Fruit fly (Drosophila melanogaster): Measurements from ENCODE around the gene CG5342.

The CG5342 gene

DNA sequence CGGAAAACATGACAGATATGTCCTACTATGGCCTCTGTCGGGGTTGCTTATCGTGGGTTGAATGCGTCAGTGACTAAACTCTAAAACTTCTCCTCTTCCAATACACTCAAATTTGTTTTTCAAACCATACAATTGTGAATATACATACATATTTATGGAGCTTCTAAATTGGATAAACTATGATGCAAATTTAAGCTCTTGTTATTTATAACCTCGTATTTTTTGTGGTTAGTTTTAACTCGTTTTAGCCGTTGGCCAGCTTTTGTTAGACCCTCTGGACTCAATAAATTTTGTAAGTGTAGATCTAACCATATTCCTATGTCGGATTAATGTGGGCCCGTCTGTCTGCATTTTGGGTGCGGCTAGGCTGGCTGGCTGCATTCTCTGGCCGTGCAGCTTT lies 38.7 kb downstream of the CG5342 start (continued):
- no peak for TF ChIP-seq CG5180 (GFP tag; optimal IDR thresholded peaks at IDR 0.05)
- no peak for TF ChIP-seq pan (optimal IDR thresholded peaks at IDR 0.05)
- TF ChIP-seq pan (GFP tag; optimal IDR thresholded peaks at IDR 0.05 in 1 of 2, IDR thresholded peaks at IDR 0.05 in 1 of 2) = no peak
- TF ChIP-seq CG6791 (GFP tag; IDR thresholded peaks at IDR 0.05; ENCODE audit: partially characterized antibody) = no peak
- TF ChIP-seq HLHmδ (GFP tag; optimal IDR thresholded peaks at IDR 0.05) = no peak
- no peak for TF ChIP-seq Hr51 (GFP tag; optimal IDR thresholded peaks at IDR 0.05)
- TF ChIP-seq CG2889 (GFP tag; IDR thresholded peaks at IDR 0.05) = no peak
- no peak for TF ChIP-seq CG6765 (GFP tag; optimal IDR thresholded peaks at IDR 0.05)
- no peak for TF ChIP-seq CG4404 (GFP tag; IDR thresholded peaks at IDR 0.05)
- TF ChIP-seq CG17829 (tag; optimal IDR thresholded peaks at IDR 0.05) = peak; percentile 72
- no peak for TF ChIP-seq pros (GFP tag; optimal IDR thresholded peaks at IDR 0.05)
- TF ChIP-seq corto (GFP tag; optimal IDR thresholded peaks at IDR 0.05) = no peak
- TF ChIP-seq cwo (GFP tag; optimal IDR thresholded peaks at IDR 0.05) = no peak
- TF ChIP-seq Optix (GFP tag; IDR thresholded peaks at IDR 0.05) = no peak
- no peak for TF ChIP-seq ash1 (GFP tag; optimal IDR thresholded peaks at IDR 0.05)
- no peak for TF ChIP-seq BEAF-32 (GFP tag; optimal IDR thresholded peaks at IDR 0.05)
- no peak for TF ChIP-seq ap (GFP tag; IDR thresholded peaks at IDR 0.05)

DNA sequence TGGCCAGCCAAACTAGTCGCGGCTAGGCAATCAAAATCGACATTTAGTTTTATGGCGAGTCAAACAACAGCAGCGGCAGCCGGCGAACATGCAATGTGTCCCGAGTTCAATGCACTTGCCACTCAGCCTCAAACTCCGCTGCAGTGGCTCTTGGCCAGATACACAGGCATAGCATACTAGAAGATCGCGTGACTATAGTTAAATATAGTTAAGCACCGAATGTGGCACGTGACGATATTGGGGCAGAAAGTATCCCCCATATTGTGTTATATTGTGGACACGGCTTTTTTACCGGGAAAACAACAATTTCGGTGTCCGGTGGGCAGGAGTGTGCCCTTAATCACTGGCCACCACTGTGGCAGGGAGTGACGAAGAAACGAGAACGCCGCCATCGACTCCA lies 39.2 kb downstream of the CG5342 start:
- TF ChIP-seq Doc3 (GFP tag; IDR thresholded peaks at IDR 0.05; ENCODE audit: partially characterized antibody) = no peak
- TF ChIP-seq psq (GFP tag; optimal IDR thresholded peaks at IDR 0.05) = no peak
- TF ChIP-seq CG6254 (GFP tag; optimal IDR thresholded peaks at IDR 0.05) = no peak
- TF ChIP-seq chif (GFP tag; optimal IDR thresholded peaks at IDR 0.05) = no peak
- no peak for TF ChIP-seq tio (GFP tag; optimal IDR thresholded peaks at IDR 0.05)
- TF ChIP-seq CG14441 (GFP tag; IDR thresholded peaks at IDR 0.05) = no peak
- TF ChIP-seq repo (GFP tag; optimal IDR thresholded peaks at IDR 0.05) = no peak
- TF ChIP-seq CG15073 (GFP tag; optimal IDR thresholded peaks at IDR 0.05) = peak; percentile 94
- no peak for TF ChIP-seq klu (GFP tag; IDR thresholded peaks at IDR 0.05)
- TF ChIP-seq CG18599 (GFP tag; optimal IDR thresholded peaks at IDR 0.05) = no peak
- TF ChIP-seq CG30020 (tag; optimal IDR thresholded peaks at IDR 0.05) = no peak
- TF ChIP-seq Dp (GFP tag; optimal IDR thresholded peaks at IDR 0.05) = no peak
- no peak for TF ChIP-seq dati (GFP tag; IDR thresholded peaks at IDR 0.05)
- peak; percentile 56 for TF ChIP-seq Ets65A (GFP tag)
- no peak for TF ChIP-seq ac (GFP tag; optimal IDR thresholded peaks at IDR 0.05)
- TF ChIP-seq CG5953 (GFP tag; IDR thresholded peaks at IDR 0.05) = peak; percentile 10; the same call in 1 of the 2 replicates
- TF ChIP-seq CG9437 (GFP tag; optimal IDR thresholded peaks at IDR 0.05) = no peak
- TF ChIP-seq Med (GFP tag) = peak; percentile 48
- TF ChIP-seq CG9932 (GFP tag; IDR thresholded peaks at IDR 0.05) = peak; percentile 2; the same call in 1 of the 2 replicates
- no peak for TF ChIP-seq slbo (GFP tag; IDR thresholded peaks at IDR 0.05)

DNA sequence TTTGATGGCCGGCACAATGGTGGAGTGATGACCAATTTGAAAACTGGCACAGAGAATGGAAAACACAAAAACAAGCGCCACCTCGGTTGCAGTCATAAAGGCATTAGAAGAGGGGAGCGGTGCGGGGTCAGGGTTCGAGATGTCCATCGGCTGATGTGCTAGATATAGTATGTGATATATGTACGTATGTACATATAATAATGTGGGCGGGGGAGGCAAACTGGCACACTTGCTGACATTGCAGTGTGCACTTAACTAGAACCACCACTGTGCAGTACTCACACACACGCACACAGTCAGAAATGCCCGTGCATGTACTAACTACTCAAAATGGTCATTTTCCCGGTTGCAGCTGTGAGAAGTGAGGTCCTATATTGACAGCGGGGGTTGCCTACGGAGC lies 40.3 kb downstream of the CG5342 start:
- TF ChIP-seq shn (GFP tag; optimal IDR thresholded peaks at IDR 0.05) = no peak
- TF ChIP-seq CG6791 (GFP tag; IDR thresholded peaks at IDR 0.05; ENCODE audit: partially characterized antibody) = peak; percentile 43; the same call in 1 of the 3 replicates
- TF ChIP-seq CG14710 (tag; optimal IDR thresholded peaks at IDR 0.05) = no peak
- peak; percentile 28; the same call in 1 of the 3 replicates for TF ChIP-seq zfh1 (GFP tag; IDR thresholded peaks at IDR 0.05)
- TF ChIP-seq CG1024 (GFP tag; IDR thresholded peaks at IDR 0.05) = 0 out of 2 replicates have a peak, but pooled peaks have one; percentile 9
- no peak for TF ChIP-seq CG13123 (GFP tag; optimal IDR thresholded peaks at IDR 0.05)
- TF ChIP-seq Elba2 (GFP tag; optimal IDR thresholded peaks at IDR 0.05) = no peak
- 0 out of 2 replicates have a peak, but pooled peaks have one; percentile 9 for TF ChIP-seq Drgx (GFP tag; IDR thresholded peaks at IDR 0.05)
- TF ChIP-seq Med (GFP tag) = peak; percentile 56
- no peak for TF ChIP-seq insv (GFP tag; optimal IDR thresholded peaks at IDR 0.05)
- TF ChIP-seq B-H2 (GFP tag; optimal IDR thresholded peaks at IDR 0.05) = no peak
- TF ChIP-seq pb (GFP tag; optimal IDR thresholded peaks at IDR 0.05) = no peak
- peak; percentile 75 for TF ChIP-seq sens (GFP tag)
- TF ChIP-seq zen (tag; optimal IDR thresholded peaks at IDR 0.05) = peak; percentile 4
- TF ChIP-seq pan (optimal IDR thresholded peaks at IDR 0.05) = no peak
- peak in 1 of 2 experiments; percentile 21 for TF ChIP-seq pan (GFP tag; optimal IDR thresholded peaks at IDR 0.05 in 1 of 2, IDR thresholded peaks at IDR 0.05 in 1 of 2)
- peak; percentile 72 for TF ChIP-seq nerfin-1 (tag; optimal IDR thresholded peaks at IDR 0.05)

All from whole organism, embryonic.